Worm (Caenorhabditis elegans): ENCODE measurements around the gene asm-2.

DNA sequence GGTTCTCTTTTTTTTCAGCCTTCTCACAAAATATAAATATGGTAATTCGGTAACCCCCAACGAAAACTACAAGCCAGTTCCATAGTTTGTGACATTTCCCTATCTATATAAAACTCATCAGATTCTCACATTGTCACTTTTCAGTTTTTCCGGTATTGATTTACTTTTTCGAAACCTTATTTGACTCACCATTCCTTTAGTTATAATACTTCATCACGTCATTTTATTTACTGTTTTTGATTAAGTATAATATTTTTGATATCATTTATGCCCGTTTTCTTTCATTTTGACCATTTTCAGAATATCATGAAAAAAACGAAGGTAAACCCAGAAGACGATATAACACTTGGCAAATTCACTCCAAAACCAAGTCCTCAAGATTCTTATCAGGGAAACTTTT, 27.8 kb upstream of the asm-2 start, which contains the start of gene pgp-3:
- TF ChIP-seq unc-86 (tag; optimal IDR thresholded peaks at IDR 0.05) (no peak), nhr-77 (tag; optimal IDR thresholded peaks at IDR 0.05) (no peak), jun-1 (tag; optimal IDR thresholded peaks at IDR 0.05) (no peak), unc-130 (tag; optimal IDR thresholded peaks at IDR 0.05) (no peak), ceh-63 (GFP tag; optimal IDR thresholded peaks at IDR 0.05) (no peak), ama-1 (optimal IDR thresholded peaks at IDR 0.05) (no peak), C34B4.2 (tag; optimal IDR thresholded peaks at IDR 0.05) (no peak), efl-3 (GFP tag; optimal IDR thresholded peaks at IDR 0.05) (no peak), nhr-76 (tag; optimal IDR thresholded peaks at IDR 0.05) (no peak), unc-62 (GFP tag; optimal IDR thresholded peaks at IDR 0.05) (no peak), aly-2 (tag; optimal IDR thresholded peaks at IDR 0.05) (no peak), skn-1 (tag; optimal IDR thresholded peaks at IDR 0.05) (no peak), snpc-4 (tag; optimal IDR thresholded peaks at IDR 0.05) (no peak), zag-1 (tag; optimal IDR thresholded peaks at IDR 0.05) (no peak)
